Worm (Caenorhabditis elegans): ENCODE data around the gene F58F9.4.

DNA sequence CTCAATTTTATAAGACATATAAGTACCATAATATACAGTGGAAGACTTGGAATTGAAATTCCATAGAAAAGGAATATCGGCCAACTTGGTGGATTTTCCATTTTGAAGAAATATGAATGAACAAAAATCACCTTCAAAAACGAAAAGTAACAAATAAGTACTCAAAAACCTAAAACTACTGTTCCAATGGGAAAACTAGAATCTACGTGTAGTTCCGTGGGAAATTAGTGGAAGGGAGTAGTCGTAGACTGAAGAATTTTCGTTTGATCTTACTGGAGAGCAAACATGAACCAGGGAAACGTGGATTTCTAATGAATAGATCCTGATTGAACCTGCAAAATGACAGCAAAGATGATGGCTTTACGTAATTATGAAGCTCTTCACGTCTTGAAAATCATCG is 41.1 kb downstream of the F58F9.4 start, which contains the start of gene srv-31:
- TF ChIP-seq ama-1 (optimal IDR thresholded peaks at IDR 0.05) (no peak), ceh-82 (tag; optimal IDR thresholded peaks at IDR 0.05) (no peak), nhr-21 (tag; optimal IDR thresholded peaks at IDR 0.05) (no peak), nhr-237 (tag; optimal IDR thresholded peaks at IDR 0.05) (no peak), zag-1 (tag; optimal IDR thresholded peaks at IDR 0.05) (no peak), unc-62 (GFP tag; optimal IDR thresholded peaks at IDR 0.05) (no peak), nhr-77 (tag; optimal IDR thresholded peaks at IDR 0.05) (no peak), nhr-11 (tag; optimal IDR thresholded peaks at IDR 0.05) (no peak), skn-1 (tag; optimal IDR thresholded peaks at IDR 0.05) (no peak), aly-2 (tag; optimal IDR thresholded peaks at IDR 0.05) (no peak), mdl-1 (tag; optimal IDR thresholded peaks at IDR 0.05) (no peak)

Measured in whole organism, L2 larva.